Worm (Caenorhabditis elegans) whole organism, late embryonic: Measurements from ENCODE around the gene srx-48.

Experiments
- ceh-48 ChIP-seq: sonication (generic microtip); optimal IDR thresholded peaks from 2 replicates; lab custom pipeline; 2016; ENCODE audit warnings: missing genetic modification characterization, inconsistent platforms, missing compliant biosample characterization
- ets-4 ChIP-seq: sonication (generic microtip); optimal IDR thresholded peaks from 2 replicates; lab custom pipeline; 2016; ENCODE audit warnings: missing genetic modification characterization, missing compliant biosample characterization
- fkh-10 ChIP-seq: fragments of 150-350 bp; optimal IDR thresholded peaks from 2 replicates; lab custom pipeline; 2014; ENCODE audit warnings: missing biosample characterization, missing genetic modification reagents, missing genetic modification characterization
- lim-6 ChIP-seq: sonication (generic microtip); optimal IDR thresholded peaks from 2 replicates; lab custom pipeline; 2016; ENCODE audit warnings: missing genetic modification characterization, missing compliant biosample characterization
- mec-3 ChIP-seq: sonication (generic microtip); optimal IDR thresholded peaks from 2 replicates; lab custom pipeline; 2016; ENCODE audit warnings: borderline replicate concordance, missing genetic modification characterization, missing compliant biosample characterization
- pqm-1 ChIP-seq: sonication (generic microtip); optimal IDR thresholded peaks from 2 replicates; lab custom pipeline; 2016; ENCODE audit warnings: missing genetic modification characterization, missing compliant biosample characterization

ce11 chrV:15352376-15352775 lies 48.9 kb upstream of the srx-48 start, which contains the start of gene srx-58:
- TF ChIP-seq mec-3 (no peak), pqm-1 (tag; lab: Kevin White, UChicago) (no peak), lim-6 (tag; lab: Kevin White, UChicago) (no peak), ets-4 (tag; lab: Kevin White, UChicago) (no peak), ceh-48 (no peak), fkh-10 (GFP tag; lab: Kevin White, UChicago) (no peak)
